Worm (Caenorhabditis elegans): ENCODE measurements around the gene set-22.

DNA sequence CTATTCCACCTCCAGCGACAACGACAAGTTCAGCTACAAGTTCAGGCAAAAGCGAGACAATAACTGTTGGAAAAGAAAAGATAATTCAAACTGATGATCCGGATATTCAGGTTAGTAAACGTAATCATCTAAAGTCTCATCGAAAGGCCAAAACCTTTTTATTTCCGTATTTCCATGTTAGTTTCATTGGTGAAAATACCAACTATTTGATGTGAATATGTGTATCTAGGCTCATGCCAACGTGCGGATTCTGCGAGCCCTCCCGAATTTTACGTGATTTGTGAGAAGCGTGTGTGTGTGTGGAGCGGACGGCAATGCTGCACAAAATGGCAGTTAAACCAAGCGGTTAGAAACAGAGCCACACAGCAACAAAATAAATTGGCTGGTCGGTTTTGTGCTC lies 34.3 kb downstream of the set-22 start:
- TF ChIP-seq R02D3.7 (tag; optimal IDR thresholded peaks at IDR 0.05) (no peak), aha-1 (tag) (peak; percentile 97), saeg-2 (GFP tag; IDR thresholded peaks at IDR 0.05) (no peak), ces-1 (GFP tag; optimal IDR thresholded peaks at IDR 0.05) (no peak), D1046.2 (GFP tag; IDR thresholded peaks at IDR 0.05) (no peak), fkh-10 (GFP tag; optimal IDR thresholded peaks at IDR 0.05) (no peak), jun-1 (tag; optimal IDR thresholded peaks at IDR 0.05) (no peak), ceh-62 (tag; optimal IDR thresholded peaks at IDR 0.05) (no peak), F49E8.2 (tag; optimal IDR thresholded peaks at IDR 0.05; ENCODE audit: borderline replicate concordance) (no peak), daf-16 (GFP tag; optimal IDR thresholded peaks at IDR 0.05) (no peak), daf-16 (tag; optimal IDR thresholded peaks at IDR 0.05) (no peak), ztf-11 (tag; optimal IDR thresholded peaks at IDR 0.05) (no peak), nhr-77 (tag; optimal IDR thresholded peaks at IDR 0.05) (no peak), aly-2 (tag; optimal IDR thresholded peaks at IDR 0.05) (no peak)
